Worm (Caenorhabditis elegans): Measurements from ENCODE around the gene lgc-12.
A peak's percentile ranks its signal among the peaks of the same experiment; 100 is the strongest.

DNA sequence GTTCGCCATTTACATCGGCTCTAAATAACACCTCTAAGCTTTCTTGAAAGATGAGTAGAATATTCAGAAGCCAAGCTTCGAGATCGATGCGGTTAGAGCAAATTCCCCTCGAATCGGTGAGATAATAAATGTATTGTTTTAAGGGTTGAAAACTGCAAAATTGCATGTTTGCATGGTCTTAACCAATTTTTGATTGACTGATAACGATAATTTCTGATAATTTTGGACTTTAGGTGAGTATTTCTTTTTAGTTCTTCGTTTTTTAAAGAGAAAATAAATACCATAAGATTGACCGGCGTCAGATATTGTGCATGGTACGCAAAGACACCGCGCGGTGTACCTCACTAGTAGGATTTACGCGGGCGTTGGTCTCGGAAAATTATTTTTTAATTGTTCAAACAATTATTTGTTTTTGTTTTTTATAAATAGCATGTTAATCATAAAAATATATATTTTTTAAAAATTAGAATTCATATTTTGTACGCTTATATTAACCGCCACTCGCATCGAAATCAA is 22.2 kb downstream of the lgc-12 start, which contains the start of gene cup-5:
- TF ChIP-seq ztf-29 (GFP tag; IDR thresholded peaks at IDR 0.05) (no peak), flt-1 (GFP tag; IDR thresholded peaks at IDR 0.05) (0 out of 2 replicates have a peak, but pooled peaks have one; percentile 50), klf-2 (GFP tag; conservative IDR thresholded peaks at IDR 0.05) (no peak), med-1 (GFP tag; optimal IDR thresholded peaks at IDR 0.05; ENCODE audit: insufficient read depth) (no peak), ref-1 (GFP tag; conservative IDR thresholded peaks at IDR 0.05) (no peak)

Data from whole organism, midembryonic.